Worm (Caenorhabditis elegans) whole organism, mixed stage, embryonic: ENCODE measurements around the gene knl-1.

Experiments used
- ces-1 ChIP-seq: fragments of 150-350 bp; optimal IDR thresholded peaks from 2 replicates; lab custom pipeline; 2014; ENCODE audit warnings: missing biosample characterization, missing genetic modification reagents, missing genetic modification characterization
- nhr-76 ChIP-seq: sonication (generic microtip); optimal IDR thresholded peaks from 2 replicates; lab custom pipeline; 2017; ENCODE audit warnings: missing biosample characterization, missing genetic modification characterization
- snpc-4 ChIP-seq: fragments of 150-350 bp; optimal IDR thresholded peaks from 2 replicates; lab custom pipeline; 2014; ENCODE audit warnings: missing biosample characterization, missing genetic modification characterization
- unc-120 ChIP-seq: sonication (generic microtip); optimal IDR thresholded peaks from 2 replicates; lab custom pipeline; 2017; ENCODE audit warnings: missing genetic modification characterization, missing compliant biosample characterization; ENCODE audit not compliant: poor library complexity, severe bottlenecking
- unc-39 ChIP-seq: fragments of 150-350 bp; optimal IDR thresholded peaks from 2 replicates; lab custom pipeline; 2014; ENCODE audit warnings: missing biosample characterization, missing genetic modification characterization

DNA sequence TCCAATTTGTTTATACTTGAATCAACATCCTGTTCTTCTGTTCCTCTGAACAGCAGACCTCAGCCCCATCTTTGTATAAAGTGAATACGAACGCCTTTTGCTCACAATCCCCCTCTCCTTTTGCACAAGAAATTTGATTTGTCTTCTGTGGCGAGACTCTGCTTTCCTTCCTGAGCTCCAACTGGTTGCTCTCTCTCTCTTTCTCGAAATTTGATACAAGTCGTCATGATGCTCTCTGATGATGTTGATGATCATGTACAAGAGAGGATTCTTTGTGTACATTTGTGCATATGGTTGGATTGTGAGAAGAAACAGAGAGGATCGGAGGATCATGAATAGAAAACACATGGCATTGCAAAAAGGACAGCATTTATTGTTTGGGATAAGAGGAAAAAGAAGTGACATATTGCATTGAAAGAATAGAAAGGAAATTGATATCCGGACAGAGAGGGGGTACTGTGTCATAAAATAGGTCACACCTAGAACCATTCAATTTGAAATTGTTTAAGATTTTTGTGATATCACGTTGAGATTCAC lies 50.5 kb downstream of the knl-1 start:
- peak; percentile 54 for TF ChIP-seq ces-1 (GFP tag; lab: Kevin White, UChicago)
- TF ChIP-seq unc-120: no peak
- TF ChIP-seq snpc-4: no peak
- no peak for TF ChIP-seq unc-39
- TF ChIP-seq nhr-76 (tag; lab: Kevin White, UChicago): no peak
